Worm (Caenorhabditis elegans) whole organism, L4 larva: ENCODE measurements around the gene Y9C9A.8.
A peak's percentile ranks its signal among the peaks of the same experiment; 100 is the strongest.

Source experiments
- D1046.2 ChIP-seq: fragments of 200-800 bp; sonication (Bioruptor generic); IDR thresholded peaks from 2 replicates; pipeline ENCODE4 v1.3.6; 2022; ENCODE audit warnings: missing genetic modification characterization, missing compliant biosample characterization
- F10B5.3 ChIP-seq: sonication (generic microtip); optimal IDR thresholded peaks from 2 replicates; lab custom pipeline; 2016; ENCODE audit warnings: mild to moderate bottlenecking, missing genetic modification characterization, missing compliant biosample characterization
- R02D3.7 ChIP-seq: fragments of 150-350 bp; sonication (generic microtip); optimal IDR thresholded peaks from 3 replicates; lab custom pipeline; 2014; ENCODE audit warnings: missing biosample characterization, missing genetic modification characterization
- Y5F2A.4 ChIP-seq: fragments of 200-800 bp; sonication (Bioruptor generic); optimal IDR thresholded peaks from 2 replicates; lab custom pipeline; 2018; ENCODE audit warnings: mild to moderate bottlenecking, missing genetic modification characterization, missing compliant biosample characterization
- Y75B8A.6 ChIP-seq: fragments of 200-800 bp; sonication (Bioruptor generic); IDR thresholded peaks from 2 replicates; pipeline ENCODE4 v1.3.6; 2022; ENCODE audit warnings: missing genetic modification reagents, missing genetic modification characterization, missing compliant biosample characterization
- ama-1 ChIP-seq: fragments of 150-350 bp; optimal IDR thresholded peaks from 2 replicates; lab custom pipeline; 2014; ENCODE audit warnings: inconsistent platforms, mixed read lengths
- attf-4 ChIP-seq: sonication (generic microtip); optimal IDR thresholded peaks from 3 replicates; lab custom pipeline; 2017; ENCODE audit warnings: missing biosample characterization, missing genetic modification characterization
- ceh-28 ChIP-seq: fragments of 150-350 bp; optimal IDR thresholded peaks from 2 replicates; lab custom pipeline; 2014; ENCODE audit warnings: missing biosample characterization, missing genetic modification reagents, missing genetic modification characterization
- ceh-44 ChIP-seq: fragments of 200-800 bp; sonication (Bioruptor generic); IDR thresholded peaks from 2 replicates; pipeline ENCODE4 v1.3.6; 2022; ENCODE audit warnings: missing genetic modification reagents, missing genetic modification characterization, missing compliant biosample characterization
- ceh-62 ChIP-seq: sonication (generic microtip); optimal IDR thresholded peaks from 2 replicates; lab custom pipeline; 2017; ENCODE audit warnings: missing biosample characterization, missing genetic modification characterization
- daf-16 ChIP-seq, 3 experiments: sonication (generic microtip); optimal IDR thresholded peaks; 2 replicates each; lab custom pipeline; 2016 to 2017; ENCODE audit warnings: missing genetic modification characterization in 3 of 3, missing genetic modification reagents in 3 of 3, mild to moderate bottlenecking in 2 of 3, missing compliant biosample characterization in 2 of 3, missing biosample characterization in 1 of 3, moderate library complexity in 1 of 3
- daf-8 ChIP-seq: fragments of 200-800 bp; sonication (Bioruptor generic); IDR thresholded peaks from 2 replicates; pipeline ENCODE4 v1.3.6; 2022; ENCODE audit warnings: missing genetic modification characterization, missing compliant biosample characterization
- dpl-1 ChIP-seq: fragments of 150-350 bp; optimal IDR thresholded peaks from 2 replicates; lab custom pipeline; 2014; ENCODE audit warnings: missing biosample characterization, missing genetic modification reagents, missing genetic modification characterization
- fkh-10 ChIP-seq: fragments of 150-350 bp; optimal IDR thresholded peaks from 2 replicates; lab custom pipeline; 2014; ENCODE audit warnings: missing biosample characterization, missing genetic modification reagents, missing genetic modification characterization
- fos-1 ChIP-seq: fragments of 150-350 bp; optimal IDR thresholded peaks from 2 replicates; lab custom pipeline; 2014; ENCODE audit warnings: missing biosample characterization, missing genetic modification characterization
- lin-1 ChIP-seq: fragments of 200-800 bp; sonication (Bioruptor generic); IDR thresholded peaks from 2 replicates; pipeline ENCODE4 v1.3.6; 2022; ENCODE audit warnings: missing genetic modification reagents, missing genetic modification characterization, missing compliant biosample characterization
- lin-15B ChIP-seq: fragments of 150-350 bp; sonication (generic microtip); optimal IDR thresholded peaks from 3 replicates; lab custom pipeline; 2014; ENCODE audit warnings: missing biosample characterization, missing genetic modification characterization
- mxl-2 ChIP-seq: fragments of 200-800 bp; sonication (Bioruptor generic); conservative IDR thresholded peaks from 2 replicates; pipeline ENCODE4 v1.3.6; 2022; ENCODE audit warnings: missing genetic modification reagents, missing genetic modification characterization, missing compliant biosample characterization
- nhr-42 ChIP-seq: fragments of 200-800 bp; sonication (Bioruptor generic); IDR thresholded peaks from 2 replicates; pipeline ENCODE4 v1.3.6; 2022; ENCODE audit warnings: missing genetic modification characterization, missing compliant biosample characterization
- nhr-48 ChIP-seq: sonication (generic microtip); optimal IDR thresholded peaks from 2 replicates; lab custom pipeline; 2016; ENCODE audit warnings: mild to moderate bottlenecking, missing genetic modification characterization, missing compliant biosample characterization
- php-3 ChIP-seq: fragments of 200-800 bp; sonication (Bioruptor generic); IDR thresholded peaks from 2 replicates; pipeline ENCODE4 v1.3.6; 2022; ENCODE audit warnings: missing genetic modification reagents, missing genetic modification characterization, missing compliant biosample characterization
- pqm-1 ChIP-seq: sonication (generic microtip); optimal IDR thresholded peaks from 2 replicates; lab custom pipeline; 2017; ENCODE audit warnings: missing biosample characterization, missing genetic modification characterization
- saeg-2 ChIP-seq: fragments of 200-800 bp; sonication (Bioruptor generic); IDR thresholded peaks from 2 replicates; pipeline ENCODE4 v1.3.6; 2022; ENCODE audit warnings: missing genetic modification reagents, missing genetic modification characterization, missing compliant biosample characterization
- set-16 ChIP-seq: fragments of 200-800 bp; sonication (Bioruptor generic); IDR thresholded peaks from 2 replicates; pipeline ENCODE4 v1.3.6; 2022; ENCODE audit warnings: missing genetic modification reagents, missing genetic modification characterization, missing compliant biosample characterization
- snpc-1.2 ChIP-seq: fragments of 200-800 bp; sonication (Bioruptor generic); IDR thresholded peaks from 2 replicates; pipeline ENCODE4 v1.3.6; 2022; ENCODE audit warnings: missing genetic modification reagents, missing genetic modification characterization, missing compliant biosample characterization
- tag-97 ChIP-seq: fragments of 200-800 bp; sonication (Bioruptor generic); IDR thresholded peaks from 2 replicates; pipeline ENCODE4 v1.3.6; 2022; ENCODE audit warnings: missing genetic modification characterization, missing compliant biosample characterization
- tra-1 ChIP-seq: fragments of 200-800 bp; sonication (Bioruptor generic); IDR thresholded peaks from 2 replicates; pipeline ENCODE4 v1.3.6; 2022; ENCODE audit warnings: missing genetic modification reagents, missing genetic modification characterization, missing compliant biosample characterization
- unc-62 ChIP-seq, 3 experiments: fragments of 150-350 bp in 1 of 3; sonication (generic microtip); optimal IDR thresholded peaks in 2 of 3; peaks in 1 of 3; 1 replicate in 1 of 3; 2 replicates in 2 of 3; lab custom pipeline; 2014 to 2017; ENCODE audit warnings: missing biosample characterization in 3 of 3, missing genetic modification characterization in 3 of 3, missing genetic modification reagents in 3 of 3, missing genotype in 1 of 3
- vab-7 ChIP-seq: fragments of 200-800 bp; sonication (Bioruptor generic); IDR thresholded peaks from 2 replicates; pipeline ENCODE4 v1.3.6; 2022; ENCODE audit warnings: missing genetic modification reagents, missing genetic modification characterization, missing compliant biosample characterization
- zag-1 ChIP-seq: fragments of 150-350 bp; optimal IDR thresholded peaks from 2 replicates; lab custom pipeline; 2014; ENCODE audit warnings: missing biosample characterization, missing genetic modification characterization
- zfp-3 ChIP-seq: fragments of 200-800 bp; sonication (Bioruptor generic); conservative IDR thresholded peaks from 2 replicates; pipeline ENCODE4 v1.3.6; 2022; ENCODE audit warnings: missing genetic modification reagents, missing genetic modification characterization, missing compliant biosample characterization
- zip-2 ChIP-seq: fragments of 150-350 bp; optimal IDR thresholded peaks from 2 replicates; lab custom pipeline; 2014; ENCODE audit warnings: missing biosample characterization, missing genetic modification characterization

Gene Y9C9A.8

ce11 chrIV:4960623-4961022 is 30.5 kb downstream of the Y9C9A.8 start, which contains the start of gene str-164:
str-164 (plus strand) TSS chrIV:4960735.
- TF ChIP-seq unc-62 (GFP tag; optimal IDR thresholded peaks at IDR 0.05 in 1 of 2; lab: Kevin White, UChicago) (peak in 1 of 2 experiments; percentile 53), unc-62 (tag; optimal IDR thresholded peaks at IDR 0.05; lab: Kevin White, UChicago) (no peak), fos-1 (tag; lab: Kevin White, UChicago) (no peak)

ce11 chrIV:4963834-4964233 is 33.7 kb downstream of the Y9C9A.8 start, which contains the start of gene txt-3:
txt-3 (plus strand) TSS chrIV:4963958.
- TF ChIP-seq saeg-2 (GFP tag; lab: Robert Waterston, UW) (no peak), ama-1 (no peak), unc-62 (GFP tag; optimal IDR thresholded peaks at IDR 0.05 in 1 of 2; lab: Kevin White, UChicago) (peak in 1 of 2 experiments; percentile 99), unc-62 (tag; optimal IDR thresholded peaks at IDR 0.05; lab: Kevin White, UChicago) (no peak)

DNA sequence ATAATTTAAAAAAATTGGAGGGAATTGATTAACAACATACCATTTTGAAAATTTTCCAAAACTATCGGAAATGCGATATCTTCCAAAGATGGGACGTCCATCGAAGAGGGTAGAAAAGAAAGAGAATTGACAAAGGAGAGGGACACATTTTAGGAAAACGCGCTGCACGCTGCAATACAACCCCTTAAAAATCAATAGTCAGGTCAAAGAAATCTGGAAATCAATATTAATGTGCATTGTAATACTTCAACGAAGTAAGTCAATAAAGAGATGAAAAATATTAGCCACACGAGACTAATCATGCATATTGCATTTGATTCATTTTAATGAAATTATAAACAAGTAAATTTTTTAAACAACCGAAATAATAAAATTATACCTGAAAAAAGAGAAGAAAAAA is 39.3 kb downstream of the Y9C9A.8 start, which contains the start of gene Y9C9A.13:
Gene Y9C9A.13 (minus strand): TSS at position 101 of the 400 bp plus-strand sequence.
- TF ChIP-seq daf-8 (GFP tag; lab: Robert Waterston, UW) (no peak), ceh-44 (GFP tag; lab: Robert Waterston, UW) (no peak), Y5F2A.4 (GFP tag; lab: Kevin White, UChicago) (no peak), ceh-28 (no peak), zip-2 (tag; lab: Kevin White, UChicago) (no peak), snpc-1.2 (no peak), attf-4 (tag; lab: Kevin White, UChicago) (no peak), mxl-2 (GFP tag; lab: Robert Waterston, UW) (no peak)

DNA sequence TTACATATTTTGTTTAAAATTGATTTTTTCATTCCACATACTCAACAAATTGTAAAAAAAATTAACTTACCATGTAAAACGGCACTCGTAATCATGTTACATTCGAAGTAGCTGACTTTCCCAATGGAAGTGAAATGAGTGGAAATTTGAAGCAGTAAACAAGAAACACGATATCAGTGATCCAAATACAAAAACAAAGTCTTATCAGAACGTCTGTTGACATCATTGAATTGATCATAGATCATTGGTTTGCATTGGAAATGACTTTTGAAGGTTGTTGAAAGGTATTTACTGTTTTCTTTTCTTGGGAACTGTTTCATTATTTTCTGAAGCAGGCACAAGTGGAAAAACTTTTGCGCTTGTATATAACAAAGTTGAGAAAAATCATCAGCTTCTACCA is 45.9 kb downstream of the Y9C9A.8 start, which contains the start of gene Y9C9A.16:
Gene Y9C9A.16 (minus strand): TSS at position 131 of the 400 bp plus-strand sequence.
- TF ChIP-seq Y5F2A.4 (GFP tag; lab: Kevin White, UChicago) (no peak), unc-62 (GFP tag; optimal IDR thresholded peaks at IDR 0.05 in 1 of 2; lab: Kevin White, UChicago) (peak in 1 of 2 experiments; percentile 57), unc-62 (tag; optimal IDR thresholded peaks at IDR 0.05; lab: Kevin White, UChicago) (no peak), F10B5.3 (tag; lab: Kevin White, UChicago) (no peak), zag-1 (tag; lab: Kevin White, UChicago) (no peak), php-3 (GFP tag; lab: Robert Waterston, UW) (no peak), Y75B8A.6 (no peak), tag-97 (GFP tag; lab: Robert Waterston, UW) (no peak), ceh-62 (tag; lab: Kevin White, UChicago) (no peak), snpc-1.2 (no peak), pqm-1 (tag; lab: Kevin White, UChicago) (no peak), nhr-48 (no peak), ama-1 (no peak), nhr-42 (GFP tag; lab: Robert Waterston, UW) (no peak), daf-16 (GFP tag; optimal IDR thresholded peaks at IDR 0.05; lab: Kevin White, UChicago) (no peak), daf-16 (tag; optimal IDR thresholded peaks at IDR 0.05; lab: Kevin White, UChicago) (peak; percentile 100)

ce11 chrIV:4977176-4977693 is 47.1 kb downstream of the Y9C9A.8 start, which contains the start of gene E03H12.5:
E03H12.5 (plus strand) TSS chrIV:4977226.
- TF ChIP-seq set-16 (GFP tag; lab: Robert Waterston, UW) (peak; percentile 91; the same call in 1 of the 2 replicates), mxl-2 (GFP tag; lab: Robert Waterston, UW) (0 out of 2 replicates have a peak, but pooled peaks have one; percentile 8), lin-15B (tag; lab: Kevin White, UChicago) (no peak), R02D3.7 (no peak), lin-1 (no peak), dpl-1 (GFP tag; lab: Kevin White, UChicago) (no peak)

ce11 chrIV:4981027-4981426 is 50.9 kb downstream of the Y9C9A.8 start, which contains the start of gene srz-24:
srz-24 (minus strand) TSS chrIV:4981127.
- TF ChIP-seq zfp-3 (GFP tag; lab: Robert Waterston, UW) (no peak), vab-7 (GFP tag; lab: Robert Waterston, UW) (no peak), tra-1 (GFP tag; lab: Robert Waterston, UW) (no peak), fkh-10 (GFP tag; lab: Kevin White, UChicago) (no peak), daf-16 (GFP tag; optimal IDR thresholded peaks at IDR 0.05; lab: Kevin White, UChicago) (no peak), daf-16 (tag; optimal IDR thresholded peaks at IDR 0.05; lab: Kevin White, UChicago) (no peak), D1046.2 (GFP tag; lab: Robert Waterston, UW) (no peak)
